Fruit fly (Drosophila melanogaster): ENCODE measurements around the gene Nha1.

Gene Nha1

dm6 chr2L:6851963-6852671 lies 18.1 kb downstream of the Nha1 start, which contains the start of gene Rca1 (continued):
- no peak for TF ChIP-seq CG18011 (GFP tag; optimal IDR thresholded peaks at IDR 0.05)
- TF ChIP-seq CG6813 (GFP tag; optimal IDR thresholded peaks at IDR 0.05), result no peak
- peak; percentile 8 for TF ChIP-seq CG17186 (GFP tag; optimal IDR thresholded peaks at IDR 0.05)
- no peak for TF ChIP-seq bbx (GFP tag; IDR thresholded peaks at IDR 0.05; ENCODE audit: partially characterized antibody)
- TF ChIP-seq bsh (GFP tag; optimal IDR thresholded peaks at IDR 0.05), result no peak
- no peak for TF ChIP-seq CG6683 (GFP tag; optimal IDR thresholded peaks at IDR 0.05)
- no peak for TF ChIP-seq Hr39 (optimal IDR thresholded peaks at IDR 0.05)
- no peak for TF ChIP-seq pnt (GFP tag; optimal IDR thresholded peaks at IDR 0.05)
- no peak for TF ChIP-seq Mes4 (GFP tag; optimal IDR thresholded peaks at IDR 0.05)
- TF ChIP-seq CG13287 (GFP tag; IDR thresholded peaks at IDR 0.05; ENCODE audit: partially characterized antibody), result peak; percentile 58
- TF ChIP-seq CG8281 (tag; optimal IDR thresholded peaks at IDR 0.05), result no peak
- no peak for TF ChIP-seq NC2α (GFP tag; optimal IDR thresholded peaks at IDR 0.05)
- no peak for TF ChIP-seq Fer2 (tag; optimal IDR thresholded peaks at IDR 0.05)
- TF ChIP-seq ac (GFP tag; optimal IDR thresholded peaks at IDR 0.05), result no peak
- no peak for TF ChIP-seq Ssrp (tag; optimal IDR thresholded peaks at IDR 0.05)
- TF ChIP-seq B-H1 (GFP tag; IDR thresholded peaks at IDR 0.05), result no peak
- peak; percentile 24 for TF ChIP-seq CG17829 (tag; optimal IDR thresholded peaks at IDR 0.05)
- TF ChIP-seq CG11560 (tag; IDR thresholded peaks at IDR 0.05), result no peak
- no peak for TF ChIP-seq mld (GFP tag; IDR thresholded peaks at IDR 0.05; ENCODE audit: partially characterized antibody)
- TF ChIP-seq kni (GFP tag; optimal IDR thresholded peaks at IDR 0.05), result no peak
- TF ChIP-seq sens (GFP tag), result peak; percentile 79
- peak; percentile 97 for TF ChIP-seq CG3995 (GFP tag; optimal IDR thresholded peaks at IDR 0.05)
- TF ChIP-seq Dip3 (GFP tag; optimal IDR thresholded peaks at IDR 0.05), result no peak
- no peak for TF ChIP-seq CG4328 (GFP tag; optimal IDR thresholded peaks at IDR 0.05)
- no peak for TF ChIP-seq Lpt (GFP tag; optimal IDR thresholded peaks at IDR 0.05)
- TF ChIP-seq C15 (GFP tag; IDR thresholded peaks at IDR 0.05), result no peak
- TF ChIP-seq CG10462 (GFP tag; optimal IDR thresholded peaks at IDR 0.05), result no peak
- no peak for TF ChIP-seq cwo (GFP tag; optimal IDR thresholded peaks at IDR 0.05)
- peak; percentile 53 for TF ChIP-seq CG10267 (tag; optimal IDR thresholded peaks at IDR 0.05)
- TF ChIP-seq CG6689 (GFP tag; IDR thresholded peaks at IDR 0.05), result no peak
- no peak for TF ChIP-seq CG3838 (GFP tag; optimal IDR thresholded peaks at IDR 0.05)
- TF ChIP-seq ato (GFP tag; IDR thresholded peaks at IDR 0.05; ENCODE audit: partially characterized antibody), result no peak
- TF ChIP-seq otp (GFP tag; IDR thresholded peaks at IDR 0.05), result no peak
- TF ChIP-seq gsb-n (tag; optimal IDR thresholded peaks at IDR 0.05), result no peak
- TF ChIP-seq CG1024 (GFP tag; IDR thresholded peaks at IDR 0.05), result no peak
- no peak for TF ChIP-seq lmd (GFP tag; IDR thresholded peaks at IDR 0.05)
- peak; percentile 90 for TF ChIP-seq CG9797 (GFP tag; optimal IDR thresholded peaks at IDR 0.05)
- no peak for TF ChIP-seq twi (tag; optimal IDR thresholded peaks at IDR 0.05)
- no peak for TF ChIP-seq hb (GFP tag; IDR thresholded peaks at IDR 0.05; ENCODE audit: partially characterized antibody)
- no peak for TF ChIP-seq Sox102F (GFP tag; optimal IDR thresholded peaks at IDR 0.05)
- no peak for TF ChIP-seq tup (GFP tag; optimal IDR thresholded peaks at IDR 0.05)
- peak; percentile 60 for TF ChIP-seq Sry-δ (GFP tag; optimal IDR thresholded peaks at IDR 0.05)
- no peak for TF ChIP-seq CG10654 (GFP tag; optimal IDR thresholded peaks at IDR 0.05)
- 0 out of 3 replicates have a peak, but pooled peaks have one; percentile 57 for TF ChIP-seq CG16813 (GFP tag; IDR thresholded peaks at IDR 0.05; ENCODE audit: partially characterized antibody)
- TF ChIP-seq danr (GFP tag; IDR thresholded peaks at IDR 0.05), result no peak
- TF ChIP-seq Rfx (GFP tag; IDR thresholded peaks at IDR 0.05), result no peak
- TF ChIP-seq lbe (GFP tag; optimal IDR thresholded peaks at IDR 0.05), result no peak
- TF ChIP-seq CG2678 (tag; optimal IDR thresholded peaks at IDR 0.05), result no peak
- TF ChIP-seq btn (GFP tag; optimal IDR thresholded peaks at IDR 0.05), result no peak
- no peak for TF ChIP-seq pho (GFP tag; optimal IDR thresholded peaks at IDR 0.05)
